Worm (Caenorhabditis elegans): Measurements from ENCODE around the gene F27E5.3.

Gene F27E5.3

ce11 chrII:10146488-10146887 is 2.5 kb upstream of the F27E5.3 start, which contains the start of gene pax-3:
Gene pax-3 (plus strand): TSS chrII:10146570.
- TF ChIP-seq scrt-1 (GFP tag; IDR thresholded peaks at IDR 0.05): no peak
- TF ChIP-seq tbx-37 (GFP tag; conservative IDR thresholded peaks at IDR 0.05): no peak
- TF ChIP-seq ceh-13 (GFP tag; optimal IDR thresholded peaks at IDR 0.05): no peak
- TF ChIP-seq ceh-36 (tag; optimal IDR thresholded peaks at IDR 0.05): no peak
- no peak for TF ChIP-seq hnd-1 (tag; optimal IDR thresholded peaks at IDR 0.05)
- TF ChIP-seq B0310.2 (tag; optimal IDR thresholded peaks at IDR 0.05): no peak
- no peak for TF ChIP-seq tbx-11 (GFP tag; IDR thresholded peaks at IDR 0.05)
- no peak for TF ChIP-seq ets-7 (tag; optimal IDR thresholded peaks at IDR 0.05)
- no peak for TF ChIP-seq ama-1 (optimal IDR thresholded peaks at IDR 0.05)
- no peak for TF ChIP-seq hmbx-1 (tag; optimal IDR thresholded peaks at IDR 0.05)
- no peak for TF ChIP-seq aly-1 (tag; optimal IDR thresholded peaks at IDR 0.05)
- no peak for TF ChIP-seq sea-1 (GFP tag; conservative IDR thresholded peaks at IDR 0.05)
- TF ChIP-seq pes-1 (GFP tag; IDR thresholded peaks at IDR 0.05): no peak
- no peak for TF ChIP-seq flt-1 (GFP tag; IDR thresholded peaks at IDR 0.05)
- TF ChIP-seq hmg-4 (GFP tag; optimal IDR thresholded peaks at IDR 0.05): no peak
- no peak for TF ChIP-seq tra-4 (tag; optimal IDR thresholded peaks at IDR 0.05)

DNA sequence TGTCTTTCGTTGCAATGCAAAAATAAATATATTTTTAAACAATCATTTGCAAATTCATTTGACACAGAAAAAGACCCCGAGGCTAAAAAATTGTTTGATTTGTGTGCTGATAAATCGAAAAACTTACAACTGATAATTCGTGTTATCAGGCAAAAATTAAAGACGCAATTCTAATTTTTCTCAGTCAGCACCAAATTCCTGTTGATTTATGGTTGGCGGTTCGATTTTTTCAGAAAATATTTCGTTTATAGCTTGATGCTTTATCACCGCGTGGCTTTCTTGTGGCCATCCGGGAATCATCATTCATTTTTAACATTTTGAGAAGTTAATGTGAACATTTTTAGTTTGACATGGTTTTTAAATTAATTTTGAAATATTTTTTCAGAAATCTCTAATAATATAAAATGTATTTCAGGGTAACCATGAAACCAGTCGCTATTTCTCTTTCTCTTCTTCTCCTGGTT is 4.8 kb downstream of the F27E5.3 start, which contains the start of gene asah-2:
Gene asah-2 (plus strand): TSS at position 414 of the 464 bp plus-strand sequence.
- TF ChIP-seq hmbx-1 (tag; optimal IDR thresholded peaks at IDR 0.05) (no peak), F13C5.2 (tag; optimal IDR thresholded peaks at IDR 0.05) (no peak), hnd-1 (tag; optimal IDR thresholded peaks at IDR 0.05) (no peak), sea-1 (GFP tag; conservative IDR thresholded peaks at IDR 0.05) (no peak), aly-1 (tag; optimal IDR thresholded peaks at IDR 0.05) (no peak), ceh-36 (tag; optimal IDR thresholded peaks at IDR 0.05) (no peak), hmg-4 (GFP tag; optimal IDR thresholded peaks at IDR 0.05) (no peak), ceh-13 (GFP tag; optimal IDR thresholded peaks at IDR 0.05) (no peak), ama-1 (optimal IDR thresholded peaks at IDR 0.05) (no peak), ets-7 (tag; optimal IDR thresholded peaks at IDR 0.05) (no peak)

DNA sequence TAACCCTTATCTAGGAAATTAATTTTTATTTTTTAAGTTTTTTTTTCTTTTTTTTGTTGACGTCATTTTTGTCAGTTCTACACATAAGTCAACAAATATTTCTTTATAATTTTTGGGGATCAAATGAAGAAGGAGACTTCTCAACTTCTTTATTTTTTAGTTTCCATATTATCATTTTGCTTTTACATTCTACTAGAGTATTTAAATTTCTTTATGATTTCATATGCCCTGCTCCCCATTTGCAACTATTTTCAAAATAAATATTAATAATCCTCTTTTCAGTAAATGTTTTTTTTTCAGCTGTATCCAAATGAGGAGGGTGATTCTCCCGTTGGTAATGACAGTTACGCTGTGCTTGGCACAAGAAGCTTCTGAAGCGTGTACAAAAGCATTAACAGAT is 6.6 kb downstream of the F27E5.3 start, which contains the start of gene phg-1:
Gene phg-1 (plus strand): TSS at position 301 of the 400 bp plus-strand sequence.
- no peak for TF ChIP-seq scrt-1 (GFP tag; IDR thresholded peaks at IDR 0.05)
- TF ChIP-seq aly-1 (tag; optimal IDR thresholded peaks at IDR 0.05): no peak
- no peak for TF ChIP-seq flt-1 (GFP tag; IDR thresholded peaks at IDR 0.05)
- TF ChIP-seq ceh-13 (GFP tag; optimal IDR thresholded peaks at IDR 0.05): no peak
- TF ChIP-seq F13C5.2 (tag; optimal IDR thresholded peaks at IDR 0.05): no peak
- no peak for TF ChIP-seq ets-7 (tag; optimal IDR thresholded peaks at IDR 0.05)
- no peak for TF ChIP-seq hnd-1 (tag; optimal IDR thresholded peaks at IDR 0.05)
- no peak for TF ChIP-seq hmbx-1 (tag; optimal IDR thresholded peaks at IDR 0.05)
- TF ChIP-seq sea-1 (GFP tag; conservative IDR thresholded peaks at IDR 0.05): no peak
- TF ChIP-seq tbx-37 (GFP tag; conservative IDR thresholded peaks at IDR 0.05): no peak
- no peak for TF ChIP-seq ceh-36 (tag; optimal IDR thresholded peaks at IDR 0.05)
- TF ChIP-seq ama-1 (optimal IDR thresholded peaks at IDR 0.05): no peak
- TF ChIP-seq tbx-11 (GFP tag; IDR thresholded peaks at IDR 0.05): no peak
- TF ChIP-seq tra-4 (tag; optimal IDR thresholded peaks at IDR 0.05): no peak
- TF ChIP-seq B0310.2 (tag; optimal IDR thresholded peaks at IDR 0.05): no peak
- no peak for TF ChIP-seq pes-1 (GFP tag; IDR thresholded peaks at IDR 0.05)
- no peak for TF ChIP-seq hmg-4 (GFP tag; optimal IDR thresholded peaks at IDR 0.05)

ce11 chrII:10136771-10137170 is 7.2 kb downstream of the F27E5.3 start:
- TF ChIP-seq sea-1 (GFP tag; conservative IDR thresholded peaks at IDR 0.05) (no peak), tra-4 (tag; optimal IDR thresholded peaks at IDR 0.05) (no peak), ceh-13 (GFP tag; optimal IDR thresholded peaks at IDR 0.05) (no peak), B0310.2 (tag; optimal IDR thresholded peaks at IDR 0.05) (no peak), F13C5.2 (tag; optimal IDR thresholded peaks at IDR 0.05) (no peak), ets-7 (tag; optimal IDR thresholded peaks at IDR 0.05) (no peak), ama-1 (optimal IDR thresholded peaks at IDR 0.05) (no peak), hmbx-1 (tag; optimal IDR thresholded peaks at IDR 0.05) (no peak)

DNA sequence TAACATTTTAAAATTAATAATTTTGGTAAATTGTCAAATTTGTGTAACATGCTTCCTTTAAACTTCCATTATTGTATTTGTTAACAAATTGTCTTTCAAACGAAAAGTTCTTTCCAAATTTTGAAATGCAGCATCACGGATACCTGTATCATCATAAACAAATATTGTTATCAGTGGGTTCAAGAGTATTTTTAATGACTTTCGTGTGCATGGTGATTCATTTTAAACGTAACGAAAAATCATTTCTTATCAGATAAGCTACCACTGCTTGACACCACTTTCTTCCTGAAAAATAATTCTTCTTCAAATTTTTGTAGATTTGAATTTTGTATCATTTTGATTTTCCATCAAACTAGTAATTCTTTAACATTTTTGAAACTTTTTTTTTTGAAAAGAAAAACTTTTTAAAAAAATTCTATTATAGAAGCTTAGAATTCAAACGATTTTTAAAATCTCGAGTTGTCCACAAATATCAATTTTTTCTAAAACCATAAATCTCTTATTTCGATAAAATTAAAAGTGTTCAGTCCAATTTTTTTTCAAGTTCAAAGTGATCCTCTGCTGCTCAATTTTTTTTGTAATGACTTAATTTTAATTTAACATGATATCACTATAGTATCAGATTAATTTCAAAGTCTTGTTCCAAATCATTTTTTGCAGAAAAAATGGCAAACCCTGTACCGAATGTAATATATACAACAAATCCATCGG is 9.6 kb downstream of the F27E5.3 start, which contains the start of gene F27E5.9:
Gene F27E5.9 (plus strand): TSS at position 661 of the 711 bp plus-strand sequence.
- no peak for TF ChIP-seq F13C5.2 (tag; optimal IDR thresholded peaks at IDR 0.05)
- TF ChIP-seq sea-1 (GFP tag; conservative IDR thresholded peaks at IDR 0.05): no peak
- no peak for TF ChIP-seq aly-1 (tag; optimal IDR thresholded peaks at IDR 0.05)
- no peak for TF ChIP-seq flt-1 (GFP tag; IDR thresholded peaks at IDR 0.05)
- TF ChIP-seq ceh-36 (tag; optimal IDR thresholded peaks at IDR 0.05): no peak
- TF ChIP-seq tbx-11 (GFP tag; IDR thresholded peaks at IDR 0.05): no peak
- TF ChIP-seq pes-1 (GFP tag; IDR thresholded peaks at IDR 0.05): no peak
- no peak for TF ChIP-seq tbx-37 (GFP tag; conservative IDR thresholded peaks at IDR 0.05)
- TF ChIP-seq hmbx-1 (tag; optimal IDR thresholded peaks at IDR 0.05): no peak
- TF ChIP-seq ceh-13 (GFP tag; optimal IDR thresholded peaks at IDR 0.05): no peak
- no peak for TF ChIP-seq hnd-1 (tag; optimal IDR thresholded peaks at IDR 0.05)
- TF ChIP-seq scrt-1 (GFP tag; IDR thresholded peaks at IDR 0.05): no peak
- TF ChIP-seq hmg-4 (GFP tag; optimal IDR thresholded peaks at IDR 0.05): no peak
- no peak for TF ChIP-seq ets-7 (tag; optimal IDR thresholded peaks at IDR 0.05)
- TF ChIP-seq tra-4 (tag; optimal IDR thresholded peaks at IDR 0.05): no peak
- no peak for TF ChIP-seq ama-1 (optimal IDR thresholded peaks at IDR 0.05)
- no peak for TF ChIP-seq B0310.2 (tag; optimal IDR thresholded peaks at IDR 0.05)

- TF ChIP-seq B0310.2 (tag; optimal IDR thresholded peaks at IDR 0.05) (no peak), flt-1 (GFP tag; IDR thresholded peaks at IDR 0.05) (no peak)
These were observed 11.2 kb downstream of the F27E5.3 start for ce11 chrII:10132818-10133217.

DNA sequence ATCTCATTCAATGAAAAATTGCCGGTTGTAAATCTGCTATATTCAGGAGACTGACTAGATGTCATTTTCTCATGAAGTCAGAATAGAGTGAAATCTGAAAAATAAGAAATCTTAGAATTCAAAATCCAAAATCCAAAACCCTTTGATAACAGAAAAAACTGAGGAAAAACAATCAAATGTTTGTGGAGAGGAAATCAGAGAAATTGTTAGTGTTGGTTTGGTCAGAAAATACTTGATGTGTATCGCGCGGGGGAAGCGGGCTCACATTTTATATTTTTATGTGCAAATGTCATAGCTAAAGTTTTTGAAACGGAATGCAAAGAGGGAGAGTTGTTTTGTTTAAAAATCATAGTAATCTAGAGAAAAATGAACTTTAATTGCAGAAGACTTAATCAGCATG is 12.2 kb downstream of the F27E5.3 start, which contains the start of gene F27E5.5:
Gene F27E5.5 (minus strand): TSS at position 101 of the 400 bp plus-strand sequence.
- TF ChIP-seq ets-7 (tag; optimal IDR thresholded peaks at IDR 0.05): no peak
- no peak for TF ChIP-seq aly-1 (tag; optimal IDR thresholded peaks at IDR 0.05)
- TF ChIP-seq pes-1 (GFP tag; IDR thresholded peaks at IDR 0.05): no peak
- no peak for TF ChIP-seq hmg-4 (GFP tag; optimal IDR thresholded peaks at IDR 0.05)

Measured in whole organism, early embryonic.